Worm (Caenorhabditis elegans) whole organism, L4 larva: ENCODE data around the gene tag-209.

Experiments
- ceh-82 ChIP-seq: sonication (generic microtip); optimal IDR thresholded peaks from 2 replicates; lab custom pipeline; 2017; ENCODE audit warnings: missing biosample characterization, missing genetic modification characterization
- cey-2 ChIP-seq: sonication (generic microtip); optimal IDR thresholded peaks from 3 replicates; lab custom pipeline; 2017; ENCODE audit warnings: missing genetic modification characterization, mild to moderate bottlenecking, missing compliant biosample characterization, antibody characterized with exemption, borderline replicate concordance; ENCODE audit not compliant: insufficient read depth
- dmd-9 ChIP-seq: fragments of 200-800 bp; sonication (Bioruptor generic); IDR thresholded peaks from 2 replicates; pipeline ENCODE4 v1.3.6; 2022; ENCODE audit warnings: missing genetic modification reagents, missing genetic modification characterization, missing compliant biosample characterization
- mxl-3 ChIP-seq: fragments of 200-800 bp; sonication (Bioruptor generic); optimal IDR thresholded peaks from 2 replicates; lab custom pipeline; 2018; ENCODE audit warnings: mild to moderate bottlenecking, missing genetic modification characterization, missing compliant biosample characterization
- ztf-11 ChIP-seq: fragments of 150-350 bp; optimal IDR thresholded peaks from 2 replicates; lab custom pipeline; 2014; ENCODE audit warnings: missing biosample characterization, missing genetic modification characterization

ce11 chrII:10829572-10829971, 42.5 kb downstream of the tag-209 start:
- TF ChIP-seq ztf-11 (tag; lab: Kevin White, UChicago): no peak
- no peak for TF ChIP-seq mxl-3 (GFP tag; lab: Kevin White, UChicago)
- TF ChIP-seq ceh-82 (tag; lab: Kevin White, UChicago): no peak
- no peak for TF ChIP-seq dmd-9 (GFP tag; lab: Robert Waterston, UW)
- TF ChIP-seq cey-2: no peak
